Fruit fly (Drosophila melanogaster) whole organism, embryonic: Measurements from ENCODE around the gene CG15382.
A peak's percentile ranks its signal among the peaks of the same experiment; 100 is the strongest.

Experiments used
- CG11695 ChIP-seq: fragments of 200-800 bp; sonication (Bioruptor generic); IDR thresholded peaks from 3 replicates; pipeline ENCODE4 v1.3.6; 2022; ENCODE audit warnings: missing biosample characterization, missing genetic modification characterization
- CG13296 ChIP-seq: fragments of 200-800 bp; sonication (Bioruptor generic); optimal IDR thresholded peaks from 3 replicates; lab custom pipeline; 2018; ENCODE audit warnings: missing biosample characterization, mild to moderate bottlenecking, missing genetic modification characterization
- CG14860 ChIP-seq: fragments of 200-800 bp; sonication (Bioruptor generic); IDR thresholded peaks from 3 replicates; pipeline ENCODE4 v1.3.6; 2022; ENCODE audit warnings: missing biosample characterization, missing genetic modification characterization; ENCODE audit not compliant: partially characterized antibody
- CG15696 ChIP-seq: fragments of 200-800 bp; sonication (Bioruptor generic); optimal IDR thresholded peaks from 2 replicates; lab custom pipeline; 2019; ENCODE audit warnings: missing biosample characterization, mild to moderate bottlenecking, missing genetic modification characterization, moderate library complexity
- CG1603 ChIP-seq: fragments of 200-800 bp; sonication (Bioruptor generic); optimal IDR thresholded peaks from 2 replicates; lab custom pipeline; 2019; ENCODE audit warnings: missing biosample characterization, mild to moderate bottlenecking, missing genetic modification characterization, moderate library complexity
- CG16815 ChIP-seq: fragments of 200-800 bp; sonication (Bioruptor generic); optimal IDR thresholded peaks from 3 replicates; lab custom pipeline; 2017; ENCODE audit warnings: missing biosample characterization, mild to moderate bottlenecking, missing genetic modification characterization
- CG18262 ChIP-seq: fragments of 200-800 bp; optimal IDR thresholded peaks from 3 replicates; lab custom pipeline; 2019; ENCODE audit warnings: missing biosample characterization, mild to moderate bottlenecking, missing genetic modification characterization, moderate library complexity
- CG4707 ChIP-seq: fragments of 200-800 bp; sonication (Bioruptor generic); optimal IDR thresholded peaks from 2 replicates; lab custom pipeline; 2018; ENCODE audit warnings: missing biosample characterization, mild to moderate bottlenecking, missing genetic modification characterization, moderate library complexity
- CG5245 ChIP-seq: fragments of 200-800 bp; sonication (Bioruptor generic); optimal IDR thresholded peaks from 3 replicates; lab custom pipeline; 2016; ENCODE audit warnings: missing biosample characterization, missing genetic modification characterization
- CG6689 ChIP-seq: fragments of 200-800 bp; sonication (Bioruptor generic); IDR thresholded peaks from 2 replicates; pipeline ENCODE4 v1.3.6; 2022; ENCODE audit warnings: missing biosample characterization, missing genetic modification characterization
- CG6791 ChIP-seq: fragments of 200-800 bp; sonication (Bioruptor generic); IDR thresholded peaks from 3 replicates; pipeline ENCODE4 v1.3.6; 2022; ENCODE audit warnings: missing biosample characterization, missing genetic modification characterization; ENCODE audit not compliant: partially characterized antibody
- CG7357 ChIP-seq: fragments of 200-800 bp; sonication (Bioruptor generic); IDR thresholded peaks from 3 replicates; pipeline ENCODE4 v1.3.6; 2022; ENCODE audit warnings: missing biosample characterization, missing genetic modification characterization
- CG8765 ChIP-seq: fragments of 200-800 bp; sonication (Bioruptor generic); IDR thresholded peaks from 2 replicates; pipeline ENCODE4 v1.3.6; 2022; ENCODE audit warnings: missing biosample characterization, missing genetic modification characterization
- CoRest ChIP-seq: fragments of 200-800 bp; sonication (Bioruptor generic); optimal IDR thresholded peaks from 3 replicates; lab custom pipeline; 2018; ENCODE audit warnings: missing biosample characterization, mild to moderate bottlenecking, missing genetic modification characterization, moderate library complexity
- D19B ChIP-seq: fragments of 200-800 bp; sonication (Bioruptor generic); optimal IDR thresholded peaks from 2 replicates; lab custom pipeline; 2017; ENCODE audit warnings: missing biosample characterization, mild to moderate bottlenecking, missing genetic modification characterization
- HLH4C ChIP-seq: fragments of 200-800 bp; sonication (Bioruptor generic); IDR thresholded peaks from 3 replicates; pipeline ENCODE4 v1.3.6; 2022; ENCODE audit warnings: missing biosample characterization, missing genetic modification characterization; ENCODE audit not compliant: partially characterized antibody
- HLHmδ ChIP-seq: fragments of 200-800 bp; sonication (Bioruptor generic); optimal IDR thresholded peaks from 2 replicates; lab custom pipeline; 2018; ENCODE audit warnings: missing biosample characterization, mild to moderate bottlenecking, missing genetic modification characterization, moderate library complexity
- Kr ChIP-seq: fragments of 200-800 bp; sonication (Bioruptor generic); optimal IDR thresholded peaks from 2 replicates; lab custom pipeline; 2017; ENCODE audit warnings: missing biosample characterization, mild to moderate bottlenecking, missing genetic modification characterization
- Med ChIP-seq: fragments of 200-800 bp; sonication (Bioruptor generic); peaks from one replicate; lab custom pipeline; 2016; ENCODE audit warnings: missing biosample characterization, missing genetic modification characterization, mild to moderate bottlenecking, inconsistent platforms, moderate library complexity
- Meics ChIP-seq: fragments of 200-800 bp; sonication (Bioruptor generic); optimal IDR thresholded peaks from 2 replicates; lab custom pipeline; 2017; ENCODE audit warnings: missing biosample characterization, mild to moderate bottlenecking, missing genetic modification characterization
- Ptx1 ChIP-seq: fragments of 200-800 bp; sonication (Bioruptor generic); IDR thresholded peaks from 2 replicates; pipeline ENCODE4 v1.3.6; 2022; ENCODE audit warnings: missing biosample characterization, missing genetic modification characterization
- Scr ChIP-seq: fragments of 200-800 bp; sonication (Bioruptor generic); IDR thresholded peaks from 2 replicates; pipeline ENCODE4 v1.3.6; 2022; ENCODE audit warnings: missing biosample characterization, missing genetic modification characterization; ENCODE audit not compliant: partially characterized antibody
- Six4 ChIP-seq: fragments of 200-800 bp; sonication (Bioruptor generic); optimal IDR thresholded peaks from 2 replicates; lab custom pipeline; 2016; ENCODE audit warnings: missing biosample characterization, missing genetic modification characterization
- Sry-δ ChIP-seq: fragments of 200-800 bp; sonication (Bioruptor generic); optimal IDR thresholded peaks from 2 replicates; lab custom pipeline; 2016; ENCODE audit warnings: missing biosample characterization, missing genetic modification characterization
- Stat92E ChIP-seq, 3 experiments: fragments of >200 bp in 2 of 3; fragments of 200-800 bp in 1 of 3; sonication (Bioruptor generic) in 1 of 3; optimal IDR thresholded peaks; 2 replicates each; lab custom pipeline; 2017 to 2019; ENCODE audit warnings: missing biosample characterization in 3 of 3, missing genetic modification characterization in 3 of 3, mild to moderate bottlenecking in 1 of 3, moderate library complexity in 1 of 3
- ato ChIP-seq: fragments of 200-800 bp; sonication (Bioruptor generic); IDR thresholded peaks from 2 replicates; pipeline ENCODE4 v1.3.6; 2022; ENCODE audit warnings: missing biosample characterization, missing genetic modification characterization; ENCODE audit not compliant: partially characterized antibody
- chn ChIP-seq: fragments of 200-800 bp; sonication (Bioruptor generic); optimal IDR thresholded peaks from 2 replicates; lab custom pipeline; 2016; ENCODE audit warnings: missing biosample characterization, missing genetic modification characterization
- ci ChIP-seq: fragments of 200-800 bp; sonication (Bioruptor generic); IDR thresholded peaks from 3 replicates; pipeline ENCODE4 v1.3.6; 2022; ENCODE audit warnings: missing biosample characterization, missing genetic modification characterization
- dan ChIP-seq: fragments of 200-800 bp; sonication (Bioruptor generic); IDR thresholded peaks from 2 replicates; pipeline ENCODE4 v1.3.6; 2022; ENCODE audit warnings: missing biosample characterization, missing genetic modification characterization
- dmrt11E ChIP-seq: fragments of 200-800 bp; sonication (Bioruptor generic); optimal IDR thresholded peaks from 3 replicates; lab custom pipeline; 2018; ENCODE audit warnings: missing biosample characterization, mild to moderate bottlenecking, missing genetic modification characterization, moderate library complexity
- dpn ChIP-seq, 2 experiments: fragments of 200-800 bp; sonication (Bioruptor generic); optimal IDR thresholded peaks; 3 replicates each; lab custom pipeline; 2016; ENCODE audit warnings: missing biosample characterization in 2 of 2, missing genetic modification characterization in 2 of 2
- exex ChIP-seq: fragments of 200-800 bp; sonication (Bioruptor generic); optimal IDR thresholded peaks from 4 replicates; lab custom pipeline; 2018; ENCODE audit warnings: missing biosample characterization, mild to moderate bottlenecking, missing genetic modification characterization, moderate library complexity
- inv ChIP-seq: fragments of 200-800 bp; sonication (Bioruptor generic); IDR thresholded peaks from 2 replicates; pipeline ENCODE4 v1.3.6; 2022; ENCODE audit warnings: missing biosample characterization, missing genetic modification characterization; ENCODE audit not compliant: partially characterized antibody
- kah ChIP-seq: fragments of 200-800 bp; sonication (Bioruptor generic); optimal IDR thresholded peaks from 2 replicates; lab custom pipeline; 2018; ENCODE audit warnings: missing biosample characterization, mild to moderate bottlenecking, missing genetic modification characterization
- lov ChIP-seq, 2 experiments: fragments of 200-800 bp in 1 of 2; fragments of >200 bp in 1 of 2; sonication (Bioruptor generic) in 1 of 2; IDR thresholded peaks in 1 of 2; optimal IDR thresholded peaks in 1 of 2; 2 replicates in 1 of 2; 3 replicates in 1 of 2; pipeline versions ENCODE4 v1.3.6 to Lab custom; 2017 to 2022; ENCODE audit warnings: missing biosample characterization in 1 of 2, missing genetic modification characterization in 1 of 2
- pan ChIP-seq, 4 experiments: fragments of >200 bp in 3 of 4; fragments of 200-800 bp in 1 of 4; sonication (Bioruptor generic) in 1 of 4; optimal IDR thresholded peaks in 3 of 4; IDR thresholded peaks in 1 of 4; 2 replicates each; pipeline versions ENCODE4 v1.3.6 to Lab custom; 2017 to 2022; ENCODE audit warnings: missing biosample characterization in 2 of 4, missing genetic modification characterization in 2 of 4, mixed read lengths in 1 of 4
- prd ChIP-seq, 3 experiments: fragments of >200 bp in 2 of 3; fragments of 200-800 bp in 1 of 3; sonication (Bioruptor generic) in 1 of 3; optimal IDR thresholded peaks in 2 of 3; IDR thresholded peaks in 1 of 3; 2 replicates in 2 of 3; 3 replicates in 1 of 3; pipeline versions ENCODE4 v1.3.6 to Lab custom; 2017 to 2022; ENCODE audit warnings: missing biosample characterization in 1 of 3, missing genetic modification characterization in 1 of 3
- row ChIP-seq: fragments of 200-800 bp; sonication (Bioruptor generic); IDR thresholded peaks from 3 replicates; pipeline ENCODE4 v1.3.6; 2022; ENCODE audit warnings: missing biosample characterization, missing genetic modification characterization
- schlank ChIP-seq: fragments of 200-800 bp; sonication (Bioruptor generic); optimal IDR thresholded peaks from 2 replicates; lab custom pipeline; 2018; ENCODE audit warnings: missing biosample characterization, mild to moderate bottlenecking, missing genetic modification characterization
- scrt ChIP-seq: fragments of 200-800 bp; sonication (Bioruptor generic); optimal IDR thresholded peaks from 2 replicates; lab custom pipeline; 2018; ENCODE audit warnings: missing biosample characterization, mild to moderate bottlenecking, missing genetic modification characterization, moderate library complexity
- sens-2 ChIP-seq: fragments of 200-800 bp; sonication (Bioruptor generic); IDR thresholded peaks from 2 replicates; pipeline ENCODE4 v1.3.6; 2022; ENCODE audit warnings: missing biosample characterization, missing genetic modification characterization
- sna ChIP-seq: fragments of 200-800 bp; sonication (Bioruptor generic); IDR thresholded peaks from 2 replicates; pipeline ENCODE4 v1.3.6; 2022; ENCODE audit warnings: missing biosample characterization, missing genetic modification characterization; ENCODE audit not compliant: partially characterized antibody
- tgo ChIP-seq: fragments of 200-800 bp; sonication (Bioruptor generic); IDR thresholded peaks from 3 replicates; pipeline ENCODE4 v1.3.6; 2022; ENCODE audit warnings: missing biosample characterization, missing genetic modification characterization
- tll ChIP-seq, 2 experiments: fragments of 200-800 bp in 1 of 2; fragments of >200 bp in 1 of 2; sonication (Bioruptor generic) in 1 of 2; optimal IDR thresholded peaks; 2 replicates each; lab custom pipeline; 2017 to 2019; ENCODE audit warnings: missing biosample characterization in 2 of 2, missing genetic modification characterization in 2 of 2, mild to moderate bottlenecking in 1 of 2, moderate library complexity in 1 of 2
- vnd ChIP-seq: fragments of 200-800 bp; sonication (Bioruptor generic); IDR thresholded peaks from 3 replicates; pipeline ENCODE4 v1.3.6; 2022; ENCODE audit warnings: missing biosample characterization, missing genetic modification characterization; ENCODE audit not compliant: partially characterized antibody

Gene CG15382

dm6 chr2L:2181971-2182643 is 26.6 kb downstream of the CG15382 start (continued):
- TF ChIP-seq CG6791 (peak; percentile 73), row (GFP tag; lab: Robert Waterston, UW) (peak; percentile 67), inv (peak; percentile 34; the same call in 1 of the 2 replicates), kah (peak; percentile 81), CG18262 (tag; lab: Kevin White, UChicago) (no peak), CG1603 (tag; lab: Kevin White, UChicago) (peak; percentile 38), CG14860 (GFP tag; lab: Robert Waterston, UW) (peak; percentile 66), CG15696 (peak; percentile 52), HLH4C (GFP tag; lab: Robert Waterston, UW) (peak; percentile 63), Meics (GFP tag; lab: Kevin White, UChicago) (no peak), Ptx1 (no peak), CG13296 (no peak), ato (0 out of 2 replicates have a peak, but pooled peaks have one; percentile 15), Stat92E (GFP tag; optimal IDR thresholded peaks at IDR 0.05; lab: Kevin White, UChicago) (no peak), CG16815 (GFP tag; lab: Kevin White, UChicago) (no peak), schlank (tag; lab: Kevin White, UChicago) (no peak), exex (tag; lab: Kevin White, UChicago) (no peak), Scr (peak; percentile 49), D19B (GFP tag; lab: Kevin White, UChicago) (peak; percentile 66), CG7357 (GFP tag; lab: Robert Waterston, UW) (no peak), Kr (GFP tag; lab: Kevin White, UChicago) (peak; percentile 69), pan (optimal IDR thresholded peaks at IDR 0.05; lab: Kevin White, UChicago) (peak in 1 of 2 experiments; percentile 83), pan (GFP tag; optimal IDR thresholded peaks at IDR 0.05 in 1 of 2, IDR thresholded peaks at IDR 0.05 in 1 of 2) (peak in 1 of 2 experiments; percentile 57), CG4707 (GFP tag; lab: Kevin White, UChicago) (no peak), Med (peak; percentile 7), tll (GFP tag; optimal IDR thresholded peaks at IDR 0.05; lab: Kevin White, UChicago) (peak in 1 of 2 experiments; percentile 23), ci (0 out of 3 replicates have a peak, but pooled peaks have one; percentile 40), CG6689 (GFP tag; lab: Robert Waterston, UW) (no peak), lov (optimal IDR thresholded peaks at IDR 0.05; lab: Kevin White, UChicago) (no peak), lov (GFP tag; IDR thresholded peaks at IDR 0.05; lab: Robert Waterston, UW) (peak; percentile 27; the same call in 1 of the 3 replicates), Six4 (GFP tag; lab: Kevin White, UChicago) (peak; percentile 73), sna (GFP tag; lab: Robert Waterston, UW) (peak; percentile 33; the same call in 1 of the 2 replicates), HLHmδ (GFP tag; lab: Kevin White, UChicago) (peak; percentile 30), prd (optimal IDR thresholded peaks at IDR 0.05; lab: Kevin White, UChicago) (no peak), prd (GFP tag; IDR thresholded peaks at IDR 0.05; lab: Robert Waterston, UW) (peak; percentile 39; the same call in 2 of the 3 replicates), dpn (GFP tag; optimal IDR thresholded peaks at IDR 0.05; lab: Kevin White, UChicago) (peak in 1 of 2 experiments; percentile 9)

DNA sequence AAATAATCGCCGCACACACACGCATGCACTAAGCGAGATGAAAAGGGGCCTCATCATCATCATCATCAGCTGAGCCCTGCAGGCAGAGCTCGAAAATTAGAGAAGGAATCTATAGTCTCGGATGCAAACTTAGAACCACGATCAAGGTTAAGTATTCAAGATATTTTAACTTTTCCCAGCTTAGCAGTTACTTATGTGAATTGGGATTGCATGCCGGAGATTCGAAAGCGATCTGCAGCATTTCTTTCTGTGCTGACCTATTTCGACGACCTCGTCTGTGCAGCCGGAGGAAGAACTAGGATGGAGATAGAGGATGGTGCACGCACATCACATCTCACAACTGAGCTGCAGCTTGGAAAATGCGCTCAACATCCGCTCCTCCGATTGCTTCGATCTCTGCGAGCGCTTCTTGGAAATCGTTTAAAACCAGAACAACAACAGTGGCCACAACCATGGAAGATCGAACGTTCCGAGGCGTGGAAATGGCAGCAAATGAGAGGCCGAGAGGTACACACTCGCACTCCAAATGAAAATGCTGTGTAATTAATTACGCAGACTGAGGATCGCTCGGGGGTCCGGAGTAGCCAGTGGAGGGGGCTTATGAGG is 27.3 kb downstream of the CG15382 start:
- TF ChIP-seq CG5245 (GFP tag; lab: Kevin White, UChicago) (peak; percentile 52), chn (GFP tag; lab: Kevin White, UChicago) (peak; percentile 86), CG8765 (GFP tag; lab: Robert Waterston, UW) (peak; percentile 91), dan (GFP tag; lab: Robert Waterston, UW) (peak; percentile 89), vnd (GFP tag; lab: Robert Waterston, UW) (no peak), sens-2 (peak; percentile 68; the same call in 1 of the 2 replicates), tgo (GFP tag; lab: Robert Waterston, UW) (peak; percentile 17; the same call in 1 of the 3 replicates), CG11695 (GFP tag; lab: Robert Waterston, UW) (peak; percentile 56; the same call in 2 of the 3 replicates), Sry-δ (peak; percentile 7), dmrt11E (peak; percentile 97), HLHmδ (GFP tag; lab: Kevin White, UChicago) (peak; percentile 51), CoRest (tag; lab: Kevin White, UChicago) (peak; percentile 33), scrt (GFP tag; lab: Kevin White, UChicago) (no peak)
